Fruit fly (Drosophila melanogaster): ENCODE measurements around the gene CG9356.
A peak's percentile ranks its signal among the peaks of the same experiment; 100 is the strongest.

CG9356 gene

DNA sequence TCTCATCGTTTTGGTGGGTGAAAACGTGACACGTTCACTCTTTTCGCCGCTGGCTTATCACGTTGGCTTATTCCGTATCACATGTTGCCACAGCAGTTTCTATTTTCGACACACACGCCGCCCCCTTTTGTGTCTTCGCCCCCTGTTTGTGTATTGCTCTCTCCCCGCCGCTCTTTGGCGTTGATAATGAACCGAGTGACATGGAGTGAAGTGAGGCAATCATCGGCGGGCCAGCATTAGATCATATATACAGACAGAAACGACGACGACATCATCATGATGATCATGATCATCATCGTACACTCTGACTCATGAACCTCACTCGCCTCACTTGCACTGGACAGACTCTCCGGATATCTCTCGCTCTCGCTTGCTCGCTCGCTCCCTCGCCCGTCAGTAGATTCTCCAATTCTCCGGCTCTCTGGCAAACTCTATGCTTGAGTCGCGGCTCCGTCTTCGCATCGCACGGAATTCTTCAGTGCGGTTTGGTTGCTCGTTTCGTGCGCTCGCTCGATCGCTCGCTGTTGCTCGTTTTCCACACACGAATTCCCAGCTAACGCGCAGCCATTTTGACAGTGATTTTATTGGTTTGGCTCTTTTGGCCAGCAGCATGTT is 32.4 kb upstream of the CG9356 start (continued):
- 0 out of 2 replicates have a peak, but pooled peaks have one; percentile 10 for TF ChIP-seq H2.0 (GFP tag; IDR thresholded peaks at IDR 0.05)
- no peak for TF ChIP-seq D (optimal IDR thresholded peaks at IDR 0.05)
- TF ChIP-seq D (GFP tag; optimal IDR thresholded peaks at IDR 0.05), result no peak
- peak; percentile 79 for TF ChIP-seq Deaf1 (tag; optimal IDR thresholded peaks at IDR 0.05)
- peak in 1 of 2 experiments; percentile 62 for TF ChIP-seq Eip74EF (GFP tag; optimal IDR thresholded peaks at IDR 0.05)
- peak; percentile 6 for TF ChIP-seq NfI (GFP tag; optimal IDR thresholded peaks at IDR 0.05)
- TF ChIP-seq vvl (GFP tag; IDR thresholded peaks at IDR 0.05), result peak; percentile 49
- peak; percentile 37; the same call in 1 of the 2 replicates for TF ChIP-seq CG42726 (GFP tag; IDR thresholded peaks at IDR 0.05; ENCODE audit: partially characterized antibody)
- no peak for TF ChIP-seq CG12155 (GFP tag; optimal IDR thresholded peaks at IDR 0.05)
- TF ChIP-seq CG15514 (GFP tag; optimal IDR thresholded peaks at IDR 0.05), result peak; percentile 28
- TF ChIP-seq slbo (GFP tag; IDR thresholded peaks at IDR 0.05), result 0 out of 2 replicates have a peak, but pooled peaks have one; percentile 25
- peak; percentile 42 for TF ChIP-seq gro (GFP tag; optimal IDR thresholded peaks at IDR 0.05)
- peak; percentile 4; the same call in 1 of the 2 replicates for TF ChIP-seq Xrp1 (GFP tag; IDR thresholded peaks at IDR 0.05)
- TF ChIP-seq pros (GFP tag; optimal IDR thresholded peaks at IDR 0.05), result peak; percentile 66
- TF ChIP-seq CG13287 (GFP tag; IDR thresholded peaks at IDR 0.05; ENCODE audit: partially characterized antibody), result peak; percentile 53; the same call in 1 of the 2 replicates
- TF ChIP-seq Bgb (GFP tag; IDR thresholded peaks at IDR 0.05; ENCODE audit: partially characterized antibody), result peak; percentile 14; the same call in 1 of the 2 replicates
- no peak for TF ChIP-seq CG7928 (GFP tag; optimal IDR thresholded peaks at IDR 0.05)
- peak; percentile 35 for TF ChIP-seq org-1 (GFP tag; optimal IDR thresholded peaks at IDR 0.05)
- no peak for TF ChIP-seq Spps (tag; optimal IDR thresholded peaks at IDR 0.05)
- TF ChIP-seq CG30020 (tag; optimal IDR thresholded peaks at IDR 0.05), result no peak
- peak; percentile 38 for TF ChIP-seq CG17385 (GFP tag; optimal IDR thresholded peaks at IDR 0.05)
- TF ChIP-seq sens-2 (GFP tag; IDR thresholded peaks at IDR 0.05), result 0 out of 2 replicates have a peak, but pooled peaks have one; percentile 38
- peak; percentile 5 for TF ChIP-seq disco-r (GFP tag; optimal IDR thresholded peaks at IDR 0.05)
- peak; percentile 24 for TF ChIP-seq Hey (tag; optimal IDR thresholded peaks at IDR 0.05)
- TF ChIP-seq z (GFP tag; IDR thresholded peaks at IDR 0.05), result peak; percentile 87
- TF ChIP-seq sug (tag; optimal IDR thresholded peaks at IDR 0.05), result peak; percentile 86
- TF ChIP-seq CG17802 (tag; optimal IDR thresholded peaks at IDR 0.05), result no peak
- TF ChIP-seq CG12071 (GFP tag; optimal IDR thresholded peaks at IDR 0.05), result peak; percentile 8
- TF ChIP-seq CG32532 (GFP tag; IDR thresholded peaks at IDR 0.05), result peak; percentile 50; the same call in 1 of the 2 replicates
- TF ChIP-seq CG2678 (tag; optimal IDR thresholded peaks at IDR 0.05), result peak; percentile 5
- peak; percentile 21; the same call in 1 of the 2 replicates for TF ChIP-seq Adf1 (GFP tag; IDR thresholded peaks at IDR 0.05)
- TF ChIP-seq so (GFP tag; IDR thresholded peaks at IDR 0.05), result peak; percentile 57; the same call in 2 of the 3 replicates
- peak; percentile 16 for TF ChIP-seq lab (GFP tag; optimal IDR thresholded peaks at IDR 0.05)
- TF ChIP-seq CG18599 (GFP tag; optimal IDR thresholded peaks at IDR 0.05), result peak; percentile 41
- TF ChIP-seq Med (GFP tag), result peak; percentile 30
- TF ChIP-seq Hand (GFP tag; optimal IDR thresholded peaks at IDR 0.05), result peak; percentile 39
- TF ChIP-seq CG11695 (GFP tag; IDR thresholded peaks at IDR 0.05), result 0 out of 3 replicates have a peak, but pooled peaks have one; percentile 12

DNA sequence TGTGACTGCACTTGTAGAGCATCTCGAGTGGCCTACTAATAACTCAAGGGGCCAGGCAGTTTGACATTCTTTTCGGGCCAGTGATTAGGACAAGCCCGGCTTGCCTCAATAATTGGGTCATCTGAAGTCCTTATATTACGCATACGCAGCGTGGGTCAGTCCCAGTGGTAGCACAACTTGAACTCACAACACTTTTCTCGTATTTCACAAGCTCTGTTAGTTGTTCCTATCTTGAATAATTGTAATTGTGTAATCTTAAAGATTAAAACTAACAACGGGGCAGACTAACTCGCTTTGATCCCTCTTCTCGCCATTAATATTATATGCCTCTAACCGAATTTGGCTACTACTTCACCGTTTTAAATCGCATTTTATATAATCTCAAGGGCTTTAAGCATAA is 31.8 kb upstream of the CG9356 start:
- TF ChIP-seq Deaf1 (tag; optimal IDR thresholded peaks at IDR 0.05) (no peak), gsb-n (tag; optimal IDR thresholded peaks at IDR 0.05) (no peak), slp2 (GFP tag; optimal IDR thresholded peaks at IDR 0.05) (no peak), sens (GFP tag) (peak; percentile 53), Vsx1 (GFP tag; optimal IDR thresholded peaks at IDR 0.05) (no peak), Ets65A (GFP tag) (peak; percentile 78), CG18262 (tag; optimal IDR thresholded peaks at IDR 0.05) (no peak), CG5180 (GFP tag; optimal IDR thresholded peaks at IDR 0.05) (no peak)

All from whole organism, embryonic.